Worm (Caenorhabditis elegans) whole organism, dauer: ENCODE data around the gene sftd-3.

Source experiments
- unc-62 ChIP-seq: sonication (generic microtip); optimal IDR thresholded peaks from 2 replicates; lab custom pipeline; 2017; ENCODE audit warnings: missing biosample characterization, missing genetic modification reagents, missing genetic modification characterization

Gene sftd-3

ce11 chrII:8938907-8939622 is 24.9 kb downstream of the sftd-3 start:
- no peak for TF ChIP-seq unc-62 (GFP tag; lab: Kevin White, UChicago)

DNA sequence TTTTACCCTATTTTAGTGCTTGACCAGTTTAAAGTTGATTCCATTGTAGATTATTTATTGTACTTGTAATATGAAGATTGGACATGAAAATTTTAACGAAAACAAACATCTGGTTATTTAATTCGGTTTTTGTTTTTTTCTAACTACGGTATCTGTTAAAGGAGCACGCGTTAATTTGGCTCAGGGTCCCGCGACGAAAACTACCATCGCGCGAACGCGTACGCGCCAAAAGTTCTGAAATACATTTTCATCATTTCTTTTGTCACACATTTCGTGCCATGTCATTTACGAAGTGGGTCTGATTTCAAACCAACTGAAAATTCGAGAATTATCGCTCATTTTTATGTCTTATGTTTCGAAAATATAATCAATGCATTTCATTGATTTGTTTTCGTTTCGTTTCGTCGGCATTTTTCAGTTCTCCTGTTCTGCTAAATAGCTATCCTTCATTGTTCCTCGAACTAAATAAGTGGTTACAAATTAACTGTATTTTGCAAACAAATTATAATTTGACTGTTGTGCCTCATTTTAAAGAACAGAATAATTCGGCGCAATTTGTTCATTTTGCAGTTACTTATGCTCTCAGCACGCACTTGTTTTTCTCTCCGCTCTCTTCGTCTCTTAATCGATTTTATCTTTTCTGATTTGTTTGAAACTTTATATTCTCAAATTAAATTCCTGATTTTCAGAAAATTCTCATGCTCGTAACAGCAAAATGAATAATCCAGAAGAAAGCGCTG is 30.1 kb downstream of the sftd-3 start, which contains the start of gene T21B10.3:
T21B10.3 (plus strand) TSS at position 690 of the 740 bp plus-strand sequence.
- TF ChIP-seq unc-62 (GFP tag; lab: Kevin White, UChicago): no peak

DNA sequence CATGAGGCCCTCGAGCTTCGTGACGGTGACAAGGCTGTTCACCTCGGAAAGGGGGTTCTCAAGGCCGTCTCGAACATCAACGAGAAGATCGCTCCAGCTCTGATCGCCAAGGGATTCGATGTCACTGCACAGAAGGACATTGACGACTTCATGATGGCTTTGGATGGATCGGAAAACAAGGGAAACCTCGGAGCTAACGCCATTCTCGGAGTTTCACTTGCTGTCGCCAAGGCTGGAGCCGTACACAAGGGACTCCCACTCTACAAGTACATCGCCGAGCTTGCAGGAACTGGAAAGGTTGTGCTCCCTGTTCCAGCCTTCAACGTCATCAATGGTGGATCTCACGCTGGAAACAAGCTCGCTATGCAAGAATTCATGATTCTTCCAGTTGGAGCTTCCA is 31.6 kb downstream of the sftd-3 start:
- no peak for TF ChIP-seq unc-62 (GFP tag; lab: Kevin White, UChicago)

DNA sequence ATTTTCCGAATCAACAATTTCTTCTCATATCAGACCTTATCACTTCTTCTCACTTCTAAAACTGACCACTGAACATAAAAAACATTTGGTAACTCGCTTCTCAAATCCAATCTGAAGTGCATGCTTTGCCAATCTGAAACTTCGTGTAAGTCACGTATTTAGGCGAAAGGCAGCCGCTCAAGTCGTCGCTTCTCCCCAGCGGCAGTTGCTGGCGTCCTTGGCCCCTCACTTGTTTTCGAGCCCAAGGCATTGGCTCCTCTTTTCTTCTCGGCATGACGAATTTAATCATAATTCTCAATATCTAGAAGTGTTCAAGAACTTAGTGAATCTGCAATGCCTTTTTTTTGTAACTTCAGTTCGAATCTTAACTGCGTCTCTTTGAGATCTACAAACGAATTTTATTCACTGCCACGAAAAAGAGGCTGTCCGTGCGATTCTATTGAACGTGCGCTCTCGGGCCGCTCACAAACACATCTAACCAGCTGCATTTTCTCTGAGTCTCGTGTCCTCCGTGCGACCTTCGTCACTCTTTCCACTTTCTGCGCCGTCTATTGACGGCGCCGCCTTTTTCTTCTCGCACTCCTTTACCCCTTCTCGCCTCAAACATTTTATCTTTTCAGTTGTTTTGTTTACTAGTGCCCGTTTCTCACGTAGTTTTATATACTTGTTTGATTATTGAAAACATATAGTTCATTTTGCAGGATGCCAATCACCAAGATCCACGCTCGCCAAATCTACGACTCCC is 32.4 kb downstream of the sftd-3 start:
- TF ChIP-seq unc-62 (GFP tag; lab: Kevin White, UChicago): no peak

DNA sequence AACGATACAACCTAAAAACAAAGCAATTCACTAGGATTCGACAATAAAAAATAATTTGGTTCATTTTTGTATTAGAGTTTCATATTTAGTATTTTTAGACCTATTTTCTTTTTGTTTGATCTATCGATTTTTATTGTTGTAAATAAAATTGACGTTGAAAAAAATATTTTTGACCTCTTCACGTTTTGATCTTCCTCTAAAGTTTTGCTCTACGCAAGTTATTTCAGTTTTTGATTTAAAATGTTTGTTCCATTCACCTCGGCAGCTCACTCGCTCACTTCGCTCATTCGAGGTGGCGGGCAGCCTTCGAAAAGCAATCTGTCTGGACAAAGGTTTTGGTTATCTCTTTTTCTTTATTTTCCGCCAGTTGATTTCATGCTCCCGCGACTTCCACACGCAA is 33.2 kb downstream of the sftd-3 start, which contains the start of gene enol-1:
enol-1 (plus strand) TSS at position 235 of the 400 bp plus-strand sequence.
- TF ChIP-seq unc-62 (GFP tag; lab: Kevin White, UChicago): no peak

ce11 chrII:8929771-8930170 is 34.2 kb downstream of the sftd-3 start, which contains the start of gene mrpl-50:
Gene mrpl-50, plus strand, starts transcription at chrII:8929841.
- no peak for TF ChIP-seq unc-62 (GFP tag; lab: Kevin White, UChicago)

- no peak for TF ChIP-seq unc-62 (GFP tag; lab: Kevin White, UChicago)
Measured at ce11 chrII:8927253-8927791, 36.6 kb downstream of the sftd-3 start, which contains the start of gene cct-2. Gene cct-2, plus strand, starts transcription at chrII:8927741.

DNA sequence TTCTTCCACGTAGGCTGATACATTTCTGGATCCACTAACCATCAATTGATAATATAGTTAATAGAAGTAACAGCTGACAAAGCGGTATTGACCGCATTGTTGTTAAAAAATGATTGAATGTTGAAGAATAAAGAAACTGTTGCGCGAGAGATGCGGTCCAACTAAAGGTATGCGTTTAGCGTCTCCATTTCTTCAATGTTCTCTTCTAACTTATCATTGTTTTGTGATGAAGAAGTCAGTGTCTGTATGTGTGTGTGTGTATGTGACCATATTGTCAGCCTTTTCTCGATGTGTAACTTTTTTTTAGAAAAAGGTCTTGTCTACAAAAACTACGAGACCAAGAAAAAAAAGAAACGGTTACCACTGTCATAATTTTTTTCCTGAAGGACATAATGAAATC is 37.5 kb downstream of the sftd-3 start, which contains the start of gene B0457.2:
B0457.2 (minus strand) TSS at position 101 of the 400 bp plus-strand sequence.
- TF ChIP-seq unc-62 (GFP tag; lab: Kevin White, UChicago): no peak

DNA sequence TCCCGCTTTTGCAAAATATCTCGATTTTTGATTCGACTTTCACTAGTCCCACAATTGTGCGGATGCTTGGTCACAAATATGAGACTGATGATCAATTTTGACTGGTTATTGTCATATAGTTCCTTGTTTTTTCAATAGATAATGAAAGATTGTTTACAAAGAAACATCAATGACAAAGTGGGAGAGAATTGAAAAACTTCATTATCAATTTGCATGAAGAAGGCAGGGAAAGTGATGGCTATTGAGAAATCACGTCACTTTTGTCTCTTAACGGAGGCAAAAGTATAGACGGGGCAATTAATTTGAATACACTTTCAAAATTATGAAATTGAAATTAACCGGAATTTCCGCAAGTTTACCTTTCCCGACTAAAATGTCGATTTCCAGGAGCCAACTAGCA is 40.8 kb downstream of the sftd-3 start:
- TF ChIP-seq unc-62 (GFP tag; lab: Kevin White, UChicago): no peak

- TF ChIP-seq unc-62 (GFP tag; lab: Kevin White, UChicago): no peak
Measured at ce11 chrII:8922140-8922539, 41.8 kb downstream of the sftd-3 start, which contains the start of gene B0457.6. Gene B0457.6, plus strand, starts transcription at chrII:8922423.

- no peak for TF ChIP-seq unc-62 (GFP tag; lab: Kevin White, UChicago)
Measured at ce11 chrII:8921456-8921855, 42.5 kb downstream of the sftd-3 start.

DNA sequence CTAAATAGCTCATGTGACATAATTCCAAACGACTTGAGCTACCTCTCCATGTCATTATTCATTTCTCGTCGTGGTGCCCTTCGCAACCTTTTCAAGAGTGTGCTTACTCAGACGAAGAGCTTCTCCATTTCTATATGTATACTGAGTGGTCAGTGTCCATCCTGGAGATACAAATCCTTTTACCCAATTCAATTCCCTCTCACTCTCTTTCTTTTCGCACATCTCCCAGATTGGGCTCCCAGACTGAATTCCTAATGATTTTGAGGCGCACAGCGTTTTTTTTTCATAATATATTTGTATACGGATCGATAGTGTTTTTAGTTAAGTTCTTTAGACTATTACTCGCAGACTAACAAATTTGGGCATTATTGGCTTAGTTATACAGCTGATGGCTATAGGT is 43.0 kb downstream of the sftd-3 start:
- TF ChIP-seq unc-62 (GFP tag; lab: Kevin White, UChicago): no peak

ce11 chrII:8920315-8920714 is 43.6 kb downstream of the sftd-3 start:
- no peak for TF ChIP-seq unc-62 (GFP tag; lab: Kevin White, UChicago)

DNA sequence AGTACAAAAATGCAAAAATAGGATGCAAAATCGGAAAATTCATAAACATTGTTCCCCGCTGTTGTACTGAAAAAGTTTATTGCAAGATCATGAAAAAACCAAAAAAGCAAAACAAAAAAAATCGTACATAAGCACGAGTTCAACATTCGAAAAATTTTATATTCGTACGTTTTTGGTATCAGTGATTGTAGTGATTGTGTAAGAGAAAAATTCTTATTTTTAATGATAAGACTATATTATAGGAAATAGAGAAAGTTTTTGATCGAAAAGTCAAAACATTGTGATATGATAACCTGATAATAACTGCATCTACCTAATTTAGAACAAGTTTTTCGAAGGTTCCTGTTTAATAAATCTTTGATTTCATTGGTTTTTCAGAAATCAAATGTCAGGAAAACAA is 46.6 kb downstream of the sftd-3 start:
- TF ChIP-seq unc-62 (GFP tag; lab: Kevin White, UChicago): no peak

DNA sequence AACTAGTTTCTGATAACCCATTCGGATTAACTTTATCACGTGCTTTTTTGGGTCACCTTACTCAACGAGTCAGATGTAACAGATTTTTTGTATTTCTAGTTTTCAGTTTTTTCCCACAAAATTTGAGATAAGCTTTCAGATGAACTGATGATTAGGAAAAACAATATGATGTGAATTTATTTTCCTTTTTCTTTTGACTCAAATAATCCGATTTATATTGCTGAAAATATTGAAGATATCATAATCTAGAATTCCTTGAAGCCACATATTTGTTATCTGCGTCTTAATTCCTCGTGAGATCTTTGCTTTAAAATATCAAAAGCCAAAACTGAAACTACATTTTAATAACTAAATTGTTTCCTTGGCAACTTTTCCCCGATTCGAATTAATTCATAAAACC is 47.3 kb downstream of the sftd-3 start:
- no peak for TF ChIP-seq unc-62 (GFP tag; lab: Kevin White, UChicago)
